Worm (Caenorhabditis elegans) whole organism, L2 larva: Measurements from ENCODE around the gene C10B5.3.

Experiments used
- C34F6.9 ChIP-seq: fragments of 150-350 bp; optimal IDR thresholded peaks from 2 replicates; lab custom pipeline; 2014; ENCODE audit warnings: missing biosample characterization, missing genetic modification characterization
- R02D3.7 ChIP-seq: fragments of 150-350 bp; optimal IDR thresholded peaks from 2 replicates; lab custom pipeline; 2014; ENCODE audit warnings: missing biosample characterization, missing genetic modification characterization
- Y55F3AM.14 ChIP-seq: fragments of 200-800 bp; sonication (Bioruptor generic); optimal IDR thresholded peaks from 2 replicates; lab custom pipeline; 2018; ENCODE audit warnings: mild to moderate bottlenecking, missing genetic modification characterization, missing compliant biosample characterization
- alr-1 ChIP-seq: fragments of 150-350 bp; optimal IDR thresholded peaks from 2 replicates; lab custom pipeline; 2014; ENCODE audit warnings: missing biosample characterization, missing genetic modification characterization
- ama-1 ChIP-seq: fragments of 150-350 bp; optimal IDR thresholded peaks from 2 replicates; lab custom pipeline; 2018; ENCODE audit warnings: inconsistent platforms
- blmp-1 ChIP-seq: sonication (generic microtip); optimal IDR thresholded peaks from 2 replicates; lab custom pipeline; 2017; ENCODE audit warnings: missing genetic modification characterization, mild to moderate bottlenecking, missing compliant biosample characterization, antibody characterized with exemption, moderate library complexity; ENCODE audit not compliant: insufficient read depth
- ceh-16 ChIP-seq: fragments of 150-350 bp; optimal IDR thresholded peaks from 2 replicates; lab custom pipeline; 2014; ENCODE audit warnings: missing biosample characterization, missing genetic modification characterization
- ceh-82 ChIP-seq: fragments of 150-350 bp; optimal IDR thresholded peaks from 2 replicates; lab custom pipeline; 2014; ENCODE audit warnings: missing biosample characterization, missing genetic modification characterization
- crh-2 ChIP-seq: sonication (generic microtip); optimal IDR thresholded peaks from 2 replicates; lab custom pipeline; 2017; ENCODE audit warnings: missing biosample characterization, missing genetic modification characterization
- dmd-4 ChIP-seq: sonication (generic microtip); optimal IDR thresholded peaks from 2 replicates; lab custom pipeline; 2017; ENCODE audit warnings: missing biosample characterization, missing genetic modification characterization
- egl-27 ChIP-seq: sonication (generic microtip); optimal IDR thresholded peaks from 3 replicates; lab custom pipeline; 2017; ENCODE audit warnings: missing biosample characterization, missing genetic modification reagents, missing genetic modification characterization
- elt-1 ChIP-seq: fragments of 150-350 bp; optimal IDR thresholded peaks from 2 replicates; lab custom pipeline; 2014; ENCODE audit warnings: missing biosample characterization, missing genetic modification characterization
- elt-3 ChIP-seq: sonication (generic microtip); optimal IDR thresholded peaks from 2 replicates; lab custom pipeline; 2017; ENCODE audit warnings: missing biosample characterization, missing genetic modification characterization
- gmeb-1 ChIP-seq: fragments of 150-350 bp; optimal IDR thresholded peaks from 2 replicates; lab custom pipeline; 2014; ENCODE audit warnings: missing biosample characterization, missing genetic modification characterization
- lin-11 ChIP-seq: fragments of 150-350 bp; sonication (generic microtip); optimal IDR thresholded peaks from 2 replicates; lab custom pipeline; 2014; ENCODE audit warnings: missing biosample characterization, missing genetic modification characterization, inconsistent platforms, mixed read lengths
- lin-13 ChIP-seq: fragments of 150-350 bp; optimal IDR thresholded peaks from 2 replicates; lab custom pipeline; 2014; ENCODE audit warnings: missing biosample characterization, missing genetic modification reagents, missing genetic modification characterization
- mab-5 ChIP-seq: fragments of 150-350 bp; optimal IDR thresholded peaks from 2 replicates; lab custom pipeline; 2014; ENCODE audit warnings: missing biosample characterization, missing genetic modification characterization
- mbf-1 ChIP-seq: sonication (generic microtip); optimal IDR thresholded peaks from 2 replicates; lab custom pipeline; 2017; ENCODE audit warnings: missing biosample characterization, missing genetic modification characterization
- nhr-11 ChIP-seq: fragments of 150-350 bp; optimal IDR thresholded peaks from 2 replicates; lab custom pipeline; 2014; ENCODE audit warnings: missing biosample characterization, missing genetic modification characterization
- nhr-129 ChIP-seq: fragments of 150-350 bp; optimal IDR thresholded peaks from 2 replicates; lab custom pipeline; 2014; ENCODE audit warnings: missing biosample characterization, missing genetic modification characterization
- nhr-23 ChIP-seq: fragments of 150-350 bp; optimal IDR thresholded peaks from 2 replicates; lab custom pipeline; 2014; ENCODE audit warnings: missing biosample characterization, missing genetic modification reagents, missing genetic modification characterization
- nhr-237 ChIP-seq: fragments of 150-350 bp; optimal IDR thresholded peaks from 2 replicates; lab custom pipeline; 2014; ENCODE audit warnings: missing biosample characterization, missing genetic modification characterization
- nhr-6 ChIP-seq: fragments of 150-350 bp; optimal IDR thresholded peaks from 2 replicates; lab custom pipeline; 2014; ENCODE audit warnings: missing biosample characterization, missing genetic modification characterization
- nhr-77 ChIP-seq: fragments of 150-350 bp; optimal IDR thresholded peaks from 2 replicates; lab custom pipeline; 2014; ENCODE audit warnings: missing biosample characterization, missing genetic modification characterization
- sem-4 ChIP-seq: fragments of 150-350 bp; optimal IDR thresholded peaks from 2 replicates; lab custom pipeline; 2014; ENCODE audit warnings: missing biosample characterization, missing genetic modification reagents, missing genetic modification characterization
- skn-1 ChIP-seq: sonication (generic microtip); optimal IDR thresholded peaks from 2 replicates; lab custom pipeline; 2017; ENCODE audit warnings: missing biosample characterization, missing genetic modification characterization
- sma-3 ChIP-seq: sonication (generic microtip); optimal IDR thresholded peaks from 2 replicates; lab custom pipeline; 2016; ENCODE audit warnings: missing genetic modification reagents, missing genetic modification characterization, missing compliant biosample characterization
- sma-9 ChIP-seq, 2 experiments: fragments of 150-350 bp in 1 of 2; sonication (generic microtip) in 1 of 2; optimal IDR thresholded peaks; 2 replicates each; lab custom pipeline; 2014 to 2016; ENCODE audit warnings: missing genetic modification characterization in 2 of 2, mild to moderate bottlenecking in 1 of 2, missing biosample characterization in 1 of 2, missing compliant biosample characterization in 1 of 2, missing genetic modification reagents in 1 of 2, moderate library complexity in 1 of 2
- snpc-4 ChIP-seq: fragments of 150-350 bp; optimal IDR thresholded peaks from 2 replicates; lab custom pipeline; 2014; ENCODE audit warnings: missing biosample characterization, missing genetic modification characterization
- unc-55 ChIP-seq: fragments of 150-350 bp; sonication (generic microtip); optimal IDR thresholded peaks from 3 replicates; lab custom pipeline; 2014; ENCODE audit warnings: missing biosample characterization, missing genetic modification reagents, missing genetic modification characterization
- unc-62 ChIP-seq: fragments of 150-350 bp; optimal IDR thresholded peaks from 2 replicates; lab custom pipeline; 2014; ENCODE audit warnings: missing biosample characterization, missing genetic modification reagents, missing genetic modification characterization
- zag-1 ChIP-seq: fragments of 150-350 bp; optimal IDR thresholded peaks from 2 replicates; lab custom pipeline; 2014; ENCODE audit warnings: missing biosample characterization, missing genetic modification characterization
- ztf-1 ChIP-seq: fragments of 200-800 bp; sonication (Bioruptor generic); conservative IDR thresholded peaks from 2 replicates; pipeline ENCODE4 v1.3.6; 2022; ENCODE audit warnings: missing genetic modification characterization, missing compliant biosample characterization
- ztf-11 ChIP-seq: sonication (generic microtip); optimal IDR thresholded peaks from 2 replicates; lab custom pipeline; 2017; ENCODE audit warnings: missing biosample characterization, missing genetic modification characterization
- ztf-4 ChIP-seq: fragments of 150-350 bp; optimal IDR thresholded peaks from 2 replicates; lab custom pipeline; 2014; ENCODE audit warnings: missing biosample characterization, missing genetic modification characterization

C10B5.3 gene

DNA sequence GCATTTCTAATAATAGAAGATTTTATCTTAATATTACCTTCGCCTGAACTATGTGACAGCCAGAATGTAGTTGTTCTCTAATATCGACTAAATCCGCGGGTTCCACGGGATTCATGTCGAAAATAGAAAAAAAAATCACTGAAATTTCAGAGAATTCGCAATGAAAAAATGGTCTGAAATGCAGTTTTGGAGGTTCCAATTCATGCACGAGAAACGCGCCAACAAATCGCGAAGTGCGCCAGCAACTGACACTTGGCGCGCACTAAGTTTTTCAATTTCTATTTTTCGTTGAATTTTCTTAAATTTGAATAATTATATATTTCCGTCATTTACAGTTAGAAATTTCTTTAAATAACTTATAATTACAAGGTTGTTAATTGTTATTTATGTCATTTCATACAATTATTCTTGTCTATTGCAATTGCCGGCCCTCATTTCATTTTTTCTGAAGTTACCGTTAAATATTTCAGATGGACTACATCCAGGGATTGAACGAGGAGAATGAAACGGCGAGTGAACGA lies 18.1 kb downstream of the C10B5.3 start, which contains the start of the genes F25G6.9 and symk-1 (continued):
- TF ChIP-seq mab-5 (peak; percentile 45), ztf-11 (tag; lab: Kevin White, UChicago) (no peak), snpc-4 (tag; lab: Kevin White, UChicago) (peak; percentile 37), ztf-4 (tag; lab: Kevin White, UChicago) (no peak), sma-9 (GFP tag; optimal IDR thresholded peaks at IDR 0.05; lab: Kevin White, UChicago) (peak; percentile 68), sma-9 (tag; optimal IDR thresholded peaks at IDR 0.05; lab: Kevin White, UChicago) (no peak), egl-27 (no peak), mbf-1 (tag; lab: Kevin White, UChicago) (no peak), unc-55 (GFP tag; lab: Kevin White, UChicago) (peak; percentile 77), nhr-129 (tag; lab: Kevin White, UChicago) (peak; percentile 20), elt-3 (no peak), ceh-16 (tag; lab: Kevin White, UChicago) (no peak), ama-1 (lab: Kevin White, UChicago) (no peak), nhr-6 (tag; lab: Kevin White, UChicago) (no peak), ztf-1 (GFP tag; lab: Robert Waterston, UW) (no peak), R02D3.7 (tag; lab: Kevin White, UChicago) (peak; percentile 33), lin-13 (GFP tag; lab: Kevin White, UChicago) (peak; percentile 36), dmd-4 (tag; lab: Kevin White, UChicago) (no peak), unc-62 (no peak), C34F6.9 (tag; lab: Kevin White, UChicago) (no peak), sma-3 (peak; percentile 46), nhr-11 (tag; lab: Kevin White, UChicago) (no peak), lin-11 (peak; percentile 41), nhr-23 (tag; lab: Kevin White, UChicago) (no peak), crh-2 (tag; lab: Kevin White, UChicago) (peak; percentile 63)

DNA sequence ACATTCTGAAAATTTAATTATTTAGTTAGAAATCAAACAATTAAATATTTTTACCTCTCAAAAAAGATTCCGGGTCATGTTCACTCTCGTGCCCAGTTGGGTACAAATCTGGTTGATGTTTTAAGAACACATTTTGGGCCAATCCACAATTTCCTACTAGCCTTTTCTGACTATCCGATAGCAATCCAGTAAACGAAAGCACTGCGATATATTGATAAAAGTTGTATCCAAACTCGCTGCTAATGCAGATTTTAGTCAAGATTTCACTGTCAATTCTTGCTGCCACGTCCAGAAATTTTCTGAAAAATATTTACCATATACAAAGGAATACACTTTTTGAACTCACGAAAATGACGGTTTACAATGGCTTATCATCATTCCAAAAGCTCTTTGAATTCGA lies 18.8 kb downstream of the C10B5.3 start:
- TF ChIP-seq elt-1, result no peak
- no peak for TF ChIP-seq R02D3.7 (tag; lab: Kevin White, UChicago)
- no peak for TF ChIP-seq mbf-1 (tag; lab: Kevin White, UChicago)
- TF ChIP-seq nhr-11 (tag; lab: Kevin White, UChicago), result no peak
- TF ChIP-seq C34F6.9 (tag; lab: Kevin White, UChicago), result no peak
- no peak for TF ChIP-seq ama-1 (lab: Kevin White, UChicago)
- no peak for TF ChIP-seq zag-1 (tag; lab: Kevin White, UChicago)
- no peak for TF ChIP-seq Y55F3AM.14 (GFP tag; lab: Kevin White, UChicago)
- no peak for TF ChIP-seq gmeb-1 (tag; lab: Kevin White, UChicago)
- TF ChIP-seq crh-2 (tag; lab: Kevin White, UChicago), result no peak
- no peak for TF ChIP-seq nhr-77 (tag; lab: Kevin White, UChicago)
- no peak for TF ChIP-seq sma-3

DNA sequence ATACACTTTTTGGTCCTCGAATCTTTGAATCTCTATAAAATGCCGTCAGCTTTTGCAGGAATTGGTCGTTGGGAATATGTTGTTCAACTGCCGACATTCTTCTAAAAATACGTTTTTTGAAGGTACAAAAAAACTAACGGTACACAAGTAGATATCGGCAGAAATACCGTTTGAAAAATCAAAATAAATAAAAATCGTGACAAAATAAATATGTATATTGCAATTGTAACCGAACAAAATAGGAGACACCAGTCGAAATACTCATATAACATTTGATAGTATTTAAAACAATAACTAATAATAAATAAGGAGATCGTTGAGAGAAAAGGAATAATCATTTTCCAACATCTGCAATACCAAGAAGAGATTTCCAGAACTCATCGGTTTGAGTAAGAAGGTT lies 22.9 kb downstream of the C10B5.3 start, which contains the start of gene F25G6.8:
F25G6.8 (minus strand) TSS at position 101 of the 400 bp plus-strand sequence.
- no peak for TF ChIP-seq Y55F3AM.14 (GFP tag; lab: Kevin White, UChicago)
- no peak for TF ChIP-seq ceh-82 (tag; lab: Kevin White, UChicago)
- TF ChIP-seq alr-1 (tag; lab: Kevin White, UChicago), result no peak
- no peak for TF ChIP-seq elt-3
- no peak for TF ChIP-seq gmeb-1 (tag; lab: Kevin White, UChicago)
- no peak for TF ChIP-seq dmd-4 (tag; lab: Kevin White, UChicago)
- TF ChIP-seq skn-1, result no peak
- no peak for TF ChIP-seq sem-4 (tag; lab: Kevin White, UChicago)
- no peak for TF ChIP-seq ceh-16 (tag; lab: Kevin White, UChicago)
- no peak for TF ChIP-seq C34F6.9 (tag; lab: Kevin White, UChicago)
- no peak for TF ChIP-seq mab-5
- no peak for TF ChIP-seq egl-27
- TF ChIP-seq ztf-1 (GFP tag; lab: Robert Waterston, UW), result no peak
- TF ChIP-seq nhr-237 (tag; lab: Kevin White, UChicago), result no peak

DNA sequence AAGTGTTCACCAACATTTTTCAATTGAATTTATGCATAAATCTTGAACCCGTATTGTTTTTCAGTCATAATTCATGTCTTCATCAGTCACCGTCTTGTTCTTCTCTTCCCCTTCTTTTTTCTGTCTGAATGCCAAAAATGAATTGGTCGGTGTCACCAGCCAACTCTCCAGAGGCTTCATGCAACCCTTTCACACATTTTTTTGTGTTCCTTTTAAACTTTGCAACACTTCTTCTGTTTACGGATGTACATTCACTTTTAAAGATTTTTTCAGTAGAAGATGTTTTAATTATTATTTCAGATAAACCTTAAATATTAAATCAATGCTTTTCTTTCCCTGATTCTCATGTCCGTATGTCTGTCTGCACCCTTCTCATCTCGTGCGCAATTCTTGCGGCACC lies 27.1 kb downstream of the C10B5.3 start, which contains the start of gene acr-16:
acr-16 (plus strand) TSS at position 301 of the 400 bp plus-strand sequence.
- TF ChIP-seq blmp-1 (tag; lab: Kevin White, UChicago), result no peak
